Worm (Caenorhabditis elegans) whole organism, mixed stage, embryonic: ENCODE measurements around the gene rme-1.

Source experiments
- M03D4.4 ChIP-seq: sonication (generic microtip); optimal IDR thresholded peaks from 2 replicates; lab custom pipeline; 2017; ENCODE audit warnings: mild to moderate bottlenecking, missing genetic modification characterization, missing compliant biosample characterization
- lin-13 ChIP-seq: fragments of 150-350 bp; optimal IDR thresholded peaks from 2 replicates; lab custom pipeline; 2014; ENCODE audit warnings: missing biosample characterization, missing genetic modification characterization
- nhr-12 ChIP-seq: fragments of 150-350 bp; optimal IDR thresholded peaks from 2 replicates; lab custom pipeline; 2014; ENCODE audit warnings: missing biosample characterization, missing genetic modification characterization
- snpc-4 ChIP-seq: fragments of 150-350 bp; optimal IDR thresholded peaks from 2 replicates; lab custom pipeline; 2014; ENCODE audit warnings: missing biosample characterization, missing genetic modification characterization
- unc-62 ChIP-seq: fragments of 150-350 bp; optimal IDR thresholded peaks from 2 replicates; lab custom pipeline; 2014; ENCODE audit warnings: missing biosample characterization, missing genetic modification reagents, missing genetic modification characterization
- ztf-11 ChIP-seq: fragments of 150-350 bp; optimal IDR thresholded peaks from 2 replicates; lab custom pipeline; 2014; ENCODE audit warnings: missing biosample characterization, missing genetic modification characterization

ce11 chrV:6240735-6241134, 32.0 kb downstream of the rme-1 start:
- TF ChIP-seq ztf-11 (no peak), nhr-12 (tag; lab: Kevin White, UChicago) (no peak), unc-62 (GFP tag; lab: Kevin White, UChicago) (no peak), snpc-4 (tag; lab: Kevin White, UChicago) (no peak), M03D4.4 (tag; lab: Kevin White, UChicago) (no peak), lin-13 (tag; lab: Kevin White, UChicago) (no peak)
